Worm (Caenorhabditis elegans): ENCODE data around the gene Y39A1A.18.

Gene Y39A1A.18

DNA sequence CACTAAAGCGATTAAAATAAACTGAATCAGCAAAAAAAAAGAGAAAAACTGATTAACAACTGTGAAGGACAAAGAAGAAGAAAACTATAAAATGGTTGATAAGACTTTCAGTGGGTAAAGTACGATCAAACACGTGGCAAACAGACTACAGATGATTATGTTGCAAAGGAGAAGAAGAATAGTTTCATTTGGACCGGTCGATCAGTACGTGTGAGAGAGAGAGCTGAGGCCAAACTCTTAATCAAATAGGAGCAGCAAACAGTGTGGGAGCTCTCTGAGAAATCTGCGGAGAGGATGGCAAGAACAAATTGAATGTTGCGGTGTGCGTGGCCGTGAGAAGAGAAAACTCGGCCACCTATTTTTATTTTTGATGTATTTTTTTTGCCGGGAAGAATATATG lies 24.8 kb upstream of the Y39A1A.18 start (continued):
- TF ChIP-seq aptf-3 (GFP tag; IDR thresholded peaks at IDR 0.05) = no peak
- TF ChIP-seq pbrm-1 (GFP tag; IDR thresholded peaks at IDR 0.05) = 0 out of 2 replicates have a peak, but pooled peaks have one; percentile 9
- TF ChIP-seq mcd-1 (GFP tag; IDR thresholded peaks at IDR 0.05) = 0 out of 2 replicates have a peak, but pooled peaks have one; percentile 20
- TF ChIP-seq ceh-40 (GFP tag; IDR thresholded peaks at IDR 0.05) = no peak
- no peak for TF ChIP-seq D2030.7 (GFP tag; IDR thresholded peaks at IDR 0.05)
- TF ChIP-seq zfh-2 (GFP tag; conservative IDR thresholded peaks at IDR 0.05) = 0 out of 2 replicates have a peak, but pooled peaks have one; percentile 40
- no peak for TF ChIP-seq nhr-120 (GFP tag; IDR thresholded peaks at IDR 0.05)
- TF ChIP-seq T07F8.4 (tag; optimal IDR thresholded peaks at IDR 0.05) = no peak
- no peak for TF ChIP-seq F22D6.2 (tag; optimal IDR thresholded peaks at IDR 0.05)
- peak; percentile 18 for TF ChIP-seq atf-7 (tag; optimal IDR thresholded peaks at IDR 0.05)
- TF ChIP-seq ets-4 (GFP tag; optimal IDR thresholded peaks at IDR 0.05) = no peak
- TF ChIP-seq repo-1 (tag; optimal IDR thresholded peaks at IDR 0.05) = no peak
- peak; percentile 52 for TF ChIP-seq ama-1 (optimal IDR thresholded peaks at IDR 0.05)
- TF ChIP-seq ama-1 (GFP tag; optimal IDR thresholded peaks at IDR 0.05) = no peak
- no peak for TF ChIP-seq snpc-3.4 (tag; optimal IDR thresholded peaks at IDR 0.05)
- no peak for TF ChIP-seq C17E4.6 (GFP tag; IDR thresholded peaks at IDR 0.05)
- TF ChIP-seq dpff-1 (tag; optimal IDR thresholded peaks at IDR 0.05) = no peak
- no peak for TF ChIP-seq snpc-1.1 (tag; optimal IDR thresholded peaks at IDR 0.05; ENCODE audit: insufficient read depth)
- no peak for TF ChIP-seq F52B5.7 (tag; optimal IDR thresholded peaks at IDR 0.05)
- no peak for TF ChIP-seq aptf-2 (GFP tag; conservative IDR thresholded peaks at IDR 0.05)
- TF ChIP-seq lin-40 (tag; optimal IDR thresholded peaks at IDR 0.05) = peak; percentile 11
- no peak for TF ChIP-seq nhr-90 (tag; optimal IDR thresholded peaks at IDR 0.05)
- no peak for TF ChIP-seq C06A6.2 (GFP tag; conservative IDR thresholded peaks at IDR 0.05)
- no peak for TF ChIP-seq B0336.3 (GFP tag; IDR thresholded peaks at IDR 0.05)
- TF ChIP-seq sea-2 (GFP tag; IDR thresholded peaks at IDR 0.05) = no peak
- TF ChIP-seq F10E7.11 (tag; optimal IDR thresholded peaks at IDR 0.05) = no peak
- no peak for TF ChIP-seq sdz-38 (tag; optimal IDR thresholded peaks at IDR 0.05)
- no peak for TF ChIP-seq attf-5 (GFP tag; optimal IDR thresholded peaks at IDR 0.05)

DNA sequence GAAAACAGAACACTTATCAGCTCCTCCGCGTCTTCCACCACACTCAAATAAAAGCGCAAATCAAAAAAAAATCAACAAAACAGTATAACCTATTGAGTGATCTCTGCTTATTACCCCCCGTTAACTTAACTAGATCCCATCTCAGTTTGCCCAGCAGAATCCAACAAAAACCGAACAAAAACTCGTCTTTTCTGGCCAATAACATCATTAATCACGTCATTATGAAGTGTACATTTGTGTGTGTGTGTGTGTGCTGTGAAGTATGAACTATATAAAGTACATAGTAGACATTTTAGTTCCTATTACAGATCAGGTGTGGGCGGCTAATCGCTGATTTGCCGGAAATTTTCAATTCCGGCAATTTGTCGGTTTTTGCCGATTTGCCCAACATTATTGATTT lies 23.8 kb upstream of the Y39A1A.18 start:
- peak in 1 of 2 experiments; percentile 14 for TF ChIP-seq let-607 (tag; optimal IDR thresholded peaks at IDR 0.05)
- TF ChIP-seq him-1 (tag; optimal IDR thresholded peaks at IDR 0.05) = no peak

DNA sequence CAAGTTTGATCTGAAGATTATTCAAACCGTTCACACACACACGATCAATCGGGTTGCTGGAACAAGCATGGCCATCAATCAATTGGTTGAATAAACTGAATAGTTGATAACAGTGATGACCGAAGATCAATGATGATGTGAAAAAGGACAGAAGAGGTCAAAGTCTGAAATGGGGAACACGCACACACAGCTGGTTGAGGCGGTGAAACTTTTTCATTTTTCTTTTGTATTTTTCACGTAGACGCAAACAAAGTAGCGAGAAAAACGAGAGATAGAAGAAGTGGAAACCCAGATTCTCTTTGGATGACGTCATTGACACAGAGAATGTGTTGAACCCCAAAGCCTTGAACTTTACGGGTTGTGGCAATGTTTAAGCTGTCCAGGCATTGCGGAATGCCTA lies 23.2 kb upstream of the Y39A1A.18 start:
- no peak for TF ChIP-seq Y53G8AR.9 (GFP tag; conservative IDR thresholded peaks at IDR 0.05)
- peak; percentile 57; the same call in 1 of the 2 replicates for TF ChIP-seq dox-1 (GFP tag; IDR thresholded peaks at IDR 0.05)
- TF ChIP-seq ztf-26 (tag; optimal IDR thresholded peaks at IDR 0.05) = peak; percentile 65
- no peak for TF ChIP-seq cebp-1 (GFP tag; IDR thresholded peaks at IDR 0.05)
- peak; percentile 63 for TF ChIP-seq cebp-1 (tag; optimal IDR thresholded peaks at IDR 0.05)
- no peak for TF ChIP-seq egl-44 (GFP tag; IDR thresholded peaks at IDR 0.05)
- peak; percentile 96 for TF ChIP-seq atf-7 (tag; optimal IDR thresholded peaks at IDR 0.05)
- peak; percentile 24 for TF ChIP-seq tlf-1 (GFP tag; optimal IDR thresholded peaks at IDR 0.05)
- TF ChIP-seq aptf-2 (GFP tag; conservative IDR thresholded peaks at IDR 0.05) = no peak
- TF ChIP-seq nfyb-1 (GFP tag; IDR thresholded peaks at IDR 0.05) = peak; percentile 80
- no peak for TF ChIP-seq egl-18 (GFP tag; IDR thresholded peaks at IDR 0.05)
- peak; percentile 89 for TF ChIP-seq somi-1 (GFP tag; optimal IDR thresholded peaks at IDR 0.05)
- TF ChIP-seq hmg-1.2 (GFP tag; IDR thresholded peaks at IDR 0.05) = no peak
- TF ChIP-seq mel-28 (tag; optimal IDR thresholded peaks at IDR 0.05; ENCODE audit: borderline replicate concordance) = no peak
- TF ChIP-seq dpl-1 (GFP tag; optimal IDR thresholded peaks at IDR 0.05) = no peak
- no peak for TF ChIP-seq rec-8 (tag; optimal IDR thresholded peaks at IDR 0.05)
- TF ChIP-seq C06A6.2 (GFP tag; conservative IDR thresholded peaks at IDR 0.05) = peak; percentile 53; the same call in 1 of the 2 replicates
- no peak for TF ChIP-seq repo-1 (tag; optimal IDR thresholded peaks at IDR 0.05)
- no peak for TF ChIP-seq ceh-100 (GFP tag; IDR thresholded peaks at IDR 0.05)
- TF ChIP-seq B0019.2 (GFP tag; conservative IDR thresholded peaks at IDR 0.05) = no peak
- TF ChIP-seq hrde-1 (tag; optimal IDR thresholded peaks at IDR 0.05; ENCODE audit: borderline replicate concordance) = no peak
- TF ChIP-seq F22D6.2 (tag; optimal IDR thresholded peaks at IDR 0.05) = peak; percentile 65
- no peak for TF ChIP-seq him-1 (tag; optimal IDR thresholded peaks at IDR 0.05)
